Fruit fly (Drosophila melanogaster) whole organism: ENCODE data around the gene Prosalpha6.

Experiments used
- CG8478 ChIP-seq: fragments of >200 bp; optimal IDR thresholded peaks from 2 replicates; lab custom pipeline; 2018; ENCODE audit warnings: inconsistent platforms
- Dll ChIP-seq: fragments of >200 bp; optimal IDR thresholded peaks from 2 replicates; lab custom pipeline; 2017
- EcR ChIP-seq, 2 experiments: fragments of >200 bp; optimal IDR thresholded peaks; 2 replicates each; lab custom pipeline; 2017; ENCODE audit warnings: missing biosample characterization in 2 of 2, missing genetic modification characterization in 2 of 2, missing genetic modification reagents in 2 of 2
- pan ChIP-seq: fragments of >200 bp; optimal IDR thresholded peaks from 2 replicates; lab custom pipeline; 2017
- psq ChIP-seq: fragments of >200 bp; optimal IDR thresholded peaks from 2 replicates; lab custom pipeline; 2017
- usp ChIP-seq: fragments of >200 bp; optimal IDR thresholded peaks from 2 replicates; lab custom pipeline; 2017; ENCODE audit warnings: missing biosample characterization, missing genetic modification characterization, mixed read lengths

The Prosalpha6 gene

dm6 chr2L:10208799-10209794 is 12.1 kb upstream of the Prosalpha6 start, which contains the start of gene CG5731:
Gene CG5731, minus strand, starts transcription at chr2L:10209744.
- no peak for TF ChIP-seq Dll (lab: Kevin White, UChicago)
- TF ChIP-seq pan: no peak
- no peak for TF ChIP-seq psq (lab: Kevin White, UChicago)
- TF ChIP-seq CG8478 (lab: Kevin White, UChicago): no peak
- TF ChIP-seq usp (GFP tag; lab: Kevin White, UChicago): no peak
- no peak for TF ChIP-seq EcR (GFP tag; optimal IDR thresholded peaks at IDR 0.05; lab: Kevin White, UChicago)

DNA sequence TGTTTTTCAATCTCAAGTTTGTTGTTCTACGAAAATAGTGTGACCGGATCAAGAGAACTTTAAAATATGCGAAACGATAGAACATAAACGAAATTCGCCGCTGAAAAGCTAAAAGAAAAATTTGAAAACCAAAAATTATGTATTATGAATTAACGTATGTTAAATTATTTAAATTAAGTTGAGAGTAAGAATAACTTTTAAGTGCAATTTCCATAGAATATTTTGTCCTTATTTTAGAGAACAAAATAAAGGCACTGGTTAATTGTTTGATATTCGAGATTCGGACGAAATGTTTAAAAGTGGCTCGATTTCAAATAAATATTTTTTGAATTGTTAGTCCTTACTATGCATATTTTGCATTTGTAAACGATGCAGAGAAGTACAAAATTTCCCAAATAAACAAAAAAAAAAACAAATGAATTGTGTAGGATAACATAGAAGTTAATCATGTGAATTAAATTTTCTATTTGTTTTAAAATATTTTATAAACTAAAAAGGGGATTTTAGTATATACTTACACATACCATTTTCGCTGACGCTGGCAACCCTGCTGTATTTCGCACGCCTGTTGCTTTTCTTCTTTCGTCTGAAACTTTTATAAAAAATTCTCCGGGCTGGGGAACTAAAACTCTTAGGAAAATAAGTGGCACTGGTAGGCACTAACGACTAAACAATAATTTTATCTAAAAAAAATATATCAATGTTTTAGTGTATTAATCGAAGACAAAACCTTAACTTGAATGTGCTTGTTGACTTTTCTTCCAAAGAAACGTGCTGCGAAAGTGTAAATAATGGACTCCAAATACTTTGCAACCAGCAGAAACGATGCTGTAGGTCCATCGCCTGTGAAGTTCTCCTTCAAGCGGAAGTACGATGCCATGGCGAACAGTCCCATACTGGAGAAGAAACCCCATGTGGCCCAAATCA is 10.3 kb upstream of the Prosalpha6 start, which contains the start of the genes CG5727 and ath:
Gene CG5727 (minus strand): TSS at position 51 of the 927 bp plus-strand sequence.
Gene ath (plus strand): TSS at position 513 of the 927 bp plus-strand sequence.
- TF ChIP-seq CG8478 (lab: Kevin White, UChicago) (no peak), psq (lab: Kevin White, UChicago) (no peak), pan (no peak), Dll (lab: Kevin White, UChicago) (no peak), usp (GFP tag; lab: Kevin White, UChicago) (no peak), EcR (GFP tag; optimal IDR thresholded peaks at IDR 0.05; lab: Kevin White, UChicago) (no peak)

dm6 chr2L:10220010-10220409 is 1.1 kb upstream of the Prosalpha6 start:
- TF ChIP-seq CG8478 (lab: Kevin White, UChicago) (no peak), usp (GFP tag; lab: Kevin White, UChicago) (no peak), psq (lab: Kevin White, UChicago) (no peak), EcR (GFP tag; optimal IDR thresholded peaks at IDR 0.05; lab: Kevin White, UChicago) (no peak), pan (no peak), Dll (lab: Kevin White, UChicago) (no peak)

DNA sequence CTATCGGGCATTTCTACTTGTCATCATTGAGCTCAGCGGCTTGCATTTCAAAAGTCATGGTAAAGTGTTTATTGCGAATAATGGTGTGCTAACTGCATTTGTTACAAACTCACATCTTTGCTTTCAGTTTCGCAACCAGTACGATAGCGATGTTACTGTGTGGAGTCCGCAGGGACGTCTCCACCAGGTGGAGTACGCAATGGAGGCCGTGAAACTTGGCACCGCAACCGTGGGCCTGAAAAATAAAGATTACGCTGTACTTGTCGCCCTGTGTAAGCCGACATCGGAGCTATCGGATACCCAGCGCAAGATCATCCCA is 195 bp downstream of the Prosalpha6 start:
- TF ChIP-seq CG8478 (lab: Kevin White, UChicago): no peak
- no peak for TF ChIP-seq EcR (GFP tag; optimal IDR thresholded peaks at IDR 0.05; lab: Kevin White, UChicago)
- TF ChIP-seq Dll (lab: Kevin White, UChicago): no peak
- TF ChIP-seq psq (lab: Kevin White, UChicago): no peak
- no peak for TF ChIP-seq usp (GFP tag; lab: Kevin White, UChicago)
- TF ChIP-seq pan: no peak

- TF ChIP-seq psq (lab: Kevin White, UChicago): no peak
- no peak for TF ChIP-seq pan
Observed at dm6 chr2L:10222550-10223231, 1.5 kb downstream of the Prosalpha6 start, which contains the start of gene Bcs1. Gene Bcs1, plus strand, starts transcription at chr2L:10222657.

- no peak for TF ChIP-seq Dll (lab: Kevin White, UChicago)
- no peak for TF ChIP-seq CG8478 (lab: Kevin White, UChicago)
- TF ChIP-seq usp (GFP tag; lab: Kevin White, UChicago): no peak
- TF ChIP-seq EcR (GFP tag; optimal IDR thresholded peaks at IDR 0.05; lab: Kevin White, UChicago): no peak
- TF ChIP-seq psq (lab: Kevin White, UChicago): no peak
- no peak for TF ChIP-seq pan
Observed at dm6 chr2L:10226213-10226723, 5.1 kb downstream of the Prosalpha6 start.

- TF ChIP-seq CG8478 (lab: Kevin White, UChicago) (no peak), EcR (GFP tag; optimal IDR thresholded peaks at IDR 0.05; lab: Kevin White, UChicago) (no peak), usp (GFP tag; lab: Kevin White, UChicago) (no peak), pan (no peak), psq (lab: Kevin White, UChicago) (no peak), Dll (lab: Kevin White, UChicago) (no peak)
Observed at dm6 chr2L:10226724-10227407, 5.7 kb downstream of the Prosalpha6 start, which contains the start of gene CG5708. Gene CG5708, minus strand, starts transcription at chr2L:10226808.

DNA sequence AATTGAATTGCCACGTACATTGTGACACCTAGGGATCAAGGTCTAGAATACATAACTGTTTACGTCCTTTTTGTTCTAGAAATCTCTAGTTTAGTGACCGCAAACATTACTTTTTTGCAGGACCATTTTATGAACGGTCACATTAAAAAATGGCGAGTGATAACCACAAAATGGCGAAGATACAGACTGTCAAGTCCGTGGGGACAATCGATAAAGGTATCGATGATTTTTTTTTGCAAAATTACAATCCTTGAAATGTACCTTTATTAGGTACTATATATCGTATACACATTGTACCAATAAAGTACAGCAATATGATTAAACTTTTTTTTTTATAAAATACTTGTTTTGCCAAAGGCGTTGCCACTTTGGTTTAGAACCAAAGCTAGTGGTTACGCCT is 9.3 kb downstream of the Prosalpha6 start:
- TF ChIP-seq usp (GFP tag; lab: Kevin White, UChicago): no peak
- TF ChIP-seq pan: no peak
- no peak for TF ChIP-seq Dll (lab: Kevin White, UChicago)
- TF ChIP-seq psq (lab: Kevin White, UChicago): no peak
- no peak for TF ChIP-seq EcR (GFP tag; optimal IDR thresholded peaks at IDR 0.05; lab: Kevin White, UChicago)
- TF ChIP-seq CG8478 (lab: Kevin White, UChicago): no peak

- TF ChIP-seq Dll (lab: Kevin White, UChicago) (no peak), usp (GFP tag; lab: Kevin White, UChicago) (no peak), EcR (GFP tag; optimal IDR thresholded peaks at IDR 0.05; lab: Kevin White, UChicago) (no peak), CG8478 (lab: Kevin White, UChicago) (no peak), pan (no peak), psq (lab: Kevin White, UChicago) (no peak)
Observed at dm6 chr2L:10231092-10231494, 9.9 kb downstream of the Prosalpha6 start.

dm6 chr2L:10231510-10231909 is 10.4 kb downstream of the Prosalpha6 start, which contains the start of gene ova:
Gene ova, minus strand, starts transcription at chr2L:10231692.
- TF ChIP-seq usp (GFP tag; lab: Kevin White, UChicago): no peak
- TF ChIP-seq Dll (lab: Kevin White, UChicago): no peak
- TF ChIP-seq pan: no peak
- TF ChIP-seq CG8478 (lab: Kevin White, UChicago): no peak
- TF ChIP-seq EcR (GFP tag; optimal IDR thresholded peaks at IDR 0.05; lab: Kevin White, UChicago): no peak
- TF ChIP-seq psq (lab: Kevin White, UChicago): no peak
